Worm (Caenorhabditis elegans): ENCODE data around the gene C24H12.4.

DNA sequence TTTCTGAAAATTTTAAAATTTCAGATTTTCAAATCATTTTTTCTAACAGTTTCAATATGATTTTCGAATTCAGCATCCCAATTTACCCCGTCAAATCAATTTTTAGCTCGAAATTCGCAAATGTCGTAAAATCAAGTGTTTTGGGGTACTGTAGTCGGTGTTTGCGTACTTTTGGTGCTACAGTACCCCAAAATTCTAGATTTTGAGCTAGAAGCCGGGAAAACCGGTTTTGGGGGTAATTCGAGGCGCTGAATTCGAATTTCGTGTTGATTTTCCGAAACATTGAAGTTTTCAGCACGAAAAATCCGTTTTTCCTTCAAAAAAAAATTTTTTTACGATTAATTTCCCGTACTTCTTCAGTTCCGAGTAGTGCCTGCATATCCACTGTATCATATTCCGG, 45.3 kb downstream of the C24H12.4 start:
- TF ChIP-seq ref-1 (GFP tag; conservative IDR thresholded peaks at IDR 0.05) (no peak), med-1 (GFP tag; optimal IDR thresholded peaks at IDR 0.05; ENCODE audit: insufficient read depth) (no peak), cog-1 (tag; optimal IDR thresholded peaks at IDR 0.05) (no peak), ztf-23 (GFP tag; IDR thresholded peaks at IDR 0.05) (no peak), klf-2 (GFP tag; conservative IDR thresholded peaks at IDR 0.05) (no peak), flt-1 (GFP tag; IDR thresholded peaks at IDR 0.05) (no peak)

Data from whole organism, midembryonic.